Worm (Caenorhabditis elegans) whole organism, early embryonic: ENCODE measurements around the gene efhc-1.

Source experiments
- B0310.2 ChIP-seq: sonication (generic microtip); optimal IDR thresholded peaks from 2 replicates; lab custom pipeline; 2016; ENCODE audit warnings: mild to moderate bottlenecking, missing genetic modification characterization, missing compliant biosample characterization
- F13C5.2 ChIP-seq: sonication (generic microtip); optimal IDR thresholded peaks from 2 replicates; lab custom pipeline; 2017; ENCODE audit warnings: mild to moderate bottlenecking, missing genetic modification characterization, inconsistent platforms, missing compliant biosample characterization
- ama-1 ChIP-seq: fragments of 150-350 bp; optimal IDR thresholded peaks from 2 replicates; lab custom pipeline; 2014
- ceh-13 ChIP-seq: fragments of 200-800 bp; sonication (Bioruptor generic); optimal IDR thresholded peaks from 2 replicates; lab custom pipeline; 2018; ENCODE audit warnings: mild to moderate bottlenecking, missing genetic modification characterization, missing compliant biosample characterization
- flt-1 ChIP-seq: fragments of 200-800 bp; sonication (Bioruptor generic); IDR thresholded peaks from 2 replicates; pipeline ENCODE4 v1.3.6; 2022; ENCODE audit warnings: missing genetic modification characterization, missing compliant biosample characterization
- hmbx-1 ChIP-seq: sonication (generic microtip); optimal IDR thresholded peaks from 2 replicates; lab custom pipeline; 2016; ENCODE audit warnings: mild to moderate bottlenecking, missing genetic modification characterization, missing compliant biosample characterization
- hnd-1 ChIP-seq: sonication (generic microtip); optimal IDR thresholded peaks from 2 replicates; lab custom pipeline; 2016; ENCODE audit warnings: missing genetic modification characterization, missing compliant biosample characterization
- pes-1 ChIP-seq: fragments of 200-800 bp; sonication (Bioruptor generic); IDR thresholded peaks from 2 replicates; pipeline ENCODE4 v1.3.6; 2022; ENCODE audit warnings: missing genetic modification reagents, missing genetic modification characterization, missing compliant biosample characterization
- scrt-1 ChIP-seq: fragments of 200-800 bp; sonication (Bioruptor generic); IDR thresholded peaks from 2 replicates; pipeline ENCODE4 v1.3.6; 2022; ENCODE audit warnings: missing genetic modification characterization, missing compliant biosample characterization
- tbx-11 ChIP-seq: fragments of 200-800 bp; sonication (Bioruptor generic); IDR thresholded peaks from 2 replicates; pipeline ENCODE4 v1.3.6; 2022; ENCODE audit warnings: missing genetic modification characterization, missing compliant biosample characterization
- tbx-37 ChIP-seq: fragments of 200-800 bp; sonication (Bioruptor generic); conservative IDR thresholded peaks from 2 replicates; pipeline ENCODE4 v1.3.6; 2022; ENCODE audit warnings: missing genetic modification reagents, missing genetic modification characterization, missing compliant biosample characterization
- tra-4 ChIP-seq: sonication (generic microtip); optimal IDR thresholded peaks from 2 replicates; lab custom pipeline; 2017; ENCODE audit warnings: missing genetic modification characterization, missing compliant biosample characterization

DNA sequence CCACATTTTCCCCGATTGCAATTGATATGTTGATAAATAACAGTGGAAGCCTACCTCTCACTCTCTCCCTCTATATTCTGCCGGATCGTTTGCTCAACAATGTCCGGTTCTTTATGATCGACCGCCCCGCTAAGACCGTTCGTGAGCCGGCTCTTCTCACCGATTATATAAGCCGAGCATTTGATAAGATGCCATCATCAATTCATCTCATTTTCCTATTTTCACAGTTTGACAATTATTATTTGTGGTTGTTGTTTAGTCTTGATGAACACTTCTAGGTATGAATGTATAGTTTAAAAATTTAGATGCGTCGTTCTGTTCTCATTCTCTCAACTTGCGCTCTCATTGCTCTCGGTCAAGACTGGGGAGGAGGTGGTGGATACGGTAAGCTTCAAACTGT is 22.0 kb upstream of the efhc-1 start, which contains the start of gene idpa-3:
- TF ChIP-seq ama-1 (lab: Kevin White, UChicago) (no peak), flt-1 (GFP tag; lab: Robert Waterston, UW) (no peak), tra-4 (tag; lab: Kevin White, UChicago) (no peak), hmbx-1 (tag; lab: Kevin White, UChicago) (no peak), ceh-13 (no peak), scrt-1 (GFP tag; lab: Robert Waterston, UW) (no peak), B0310.2 (tag; lab: Kevin White, UChicago) (no peak), F13C5.2 (tag; lab: Kevin White, UChicago) (no peak), tbx-11 (GFP tag; lab: Robert Waterston, UW) (no peak), tbx-37 (GFP tag; lab: Robert Waterston, UW) (no peak), pes-1 (GFP tag; lab: Robert Waterston, UW) (no peak), hnd-1 (tag; lab: Kevin White, UChicago) (no peak)
